Fruit fly (Drosophila melanogaster) whole organism, embryonic: Measurements from ENCODE around the gene CG17650.

Experiments
- Aef1 ChIP-seq: fragments of 200-800 bp; sonication (Bioruptor generic); IDR thresholded peaks from 3 replicates; pipeline ENCODE4 v1.3.6; 2022; ENCODE audit warnings: missing biosample characterization, missing genetic modification characterization
- Atf6 ChIP-seq: fragments of 200-800 bp; sonication (Bioruptor generic); IDR thresholded peaks from 2 replicates; pipeline ENCODE4 v1.3.6; 2022; ENCODE audit warnings: missing biosample characterization, missing genetic modification characterization
- Bgb ChIP-seq: fragments of 200-800 bp; sonication (Bioruptor generic); IDR thresholded peaks from 2 replicates; pipeline ENCODE4 v1.3.6; 2022; ENCODE audit warnings: missing biosample characterization, missing genetic modification characterization; ENCODE audit not compliant: partially characterized antibody
- Bteb2 ChIP-seq: fragments of 200-800 bp; sonication (Bioruptor generic); optimal IDR thresholded peaks from 2 replicates; lab custom pipeline; 2016; ENCODE audit warnings: missing biosample characterization, missing genetic modification characterization
- CG10431 ChIP-seq: fragments of 200-800 bp; sonication (Bioruptor generic); optimal IDR thresholded peaks from 3 replicates; lab custom pipeline; 2018; ENCODE audit warnings: missing biosample characterization, mild to moderate bottlenecking, missing genetic modification characterization
- CG10565 ChIP-seq: fragments of 200-800 bp; sonication (Bioruptor generic); optimal IDR thresholded peaks from 3 replicates; lab custom pipeline; 2016; ENCODE audit warnings: missing biosample characterization, mild to moderate bottlenecking, missing genetic modification characterization
- CG10654 ChIP-seq: fragments of 200-800 bp; sonication (Bioruptor generic); optimal IDR thresholded peaks from 2 replicates; lab custom pipeline; 2016; ENCODE audit warnings: missing biosample characterization, missing genetic modification characterization
- CG11247 ChIP-seq: fragments of 200-800 bp; sonication (Bioruptor generic); IDR thresholded peaks from 2 replicates; pipeline ENCODE4 v1.3.6; 2022; ENCODE audit warnings: missing biosample characterization, missing genetic modification characterization
- CG11398 ChIP-seq: fragments of 200-800 bp; sonication (Bioruptor generic); optimal IDR thresholded peaks from 2 replicates; lab custom pipeline; 2016; ENCODE audit warnings: missing biosample characterization, missing genetic modification characterization
- CG11456 ChIP-seq: fragments of 200-800 bp; sonication (Bioruptor generic); IDR thresholded peaks from 3 replicates; pipeline ENCODE4 v1.3.6; 2022; ENCODE audit warnings: missing biosample characterization, missing genetic modification characterization
- CG1233 ChIP-seq: fragments of 200-800 bp; sonication (Bioruptor generic); optimal IDR thresholded peaks from 4 replicates; lab custom pipeline; 2018; ENCODE audit warnings: missing biosample characterization, mild to moderate bottlenecking, missing genetic modification characterization
- CG14667 ChIP-seq: fragments of 200-800 bp; sonication (Bioruptor generic); IDR thresholded peaks from 2 replicates; pipeline ENCODE4 v1.3.6; 2022; ENCODE audit warnings: missing biosample characterization, missing genetic modification characterization
- CG1529 ChIP-seq: fragments of 200-800 bp; sonication (Bioruptor generic); optimal IDR thresholded peaks from 3 replicates; lab custom pipeline; 2018; ENCODE audit warnings: missing biosample characterization, missing genetic modification characterization
- CG17612 ChIP-seq: fragments of 200-800 bp; sonication (Bioruptor generic); IDR thresholded peaks from 2 replicates; pipeline ENCODE4 v1.3.6; 2022; ENCODE audit warnings: missing biosample characterization, missing genetic modification characterization
- CG17912 ChIP-seq: fragments of 200-800 bp; sonication (Bioruptor generic); optimal IDR thresholded peaks from 2 replicates; lab custom pipeline; 2018; ENCODE audit warnings: missing biosample characterization, mild to moderate bottlenecking, missing genetic modification characterization
- CG1832 ChIP-seq: fragments of 200-800 bp; sonication (Bioruptor generic); optimal IDR thresholded peaks from 2 replicates; lab custom pipeline; 2017; ENCODE audit warnings: missing biosample characterization, mild to moderate bottlenecking, missing genetic modification characterization, inconsistent platforms
- CG30431 ChIP-seq: fragments of 200-800 bp; sonication (Bioruptor generic); optimal IDR thresholded peaks from 2 replicates; lab custom pipeline; 2017; ENCODE audit warnings: missing biosample characterization, missing genetic modification characterization
- CG3163 ChIP-seq: fragments of 200-800 bp; sonication (Bioruptor generic); optimal IDR thresholded peaks from 3 replicates; lab custom pipeline; 2016; ENCODE audit warnings: missing biosample characterization, missing genetic modification characterization
- CG6683 ChIP-seq: fragments of 200-800 bp; sonication (Bioruptor generic); optimal IDR thresholded peaks from 2 replicates; lab custom pipeline; 2017; ENCODE audit warnings: missing biosample characterization, mild to moderate bottlenecking, missing genetic modification characterization, missing genetic modification reagents
- CG7357 ChIP-seq: fragments of 200-800 bp; sonication (Bioruptor generic); IDR thresholded peaks from 3 replicates; pipeline ENCODE4 v1.3.6; 2022; ENCODE audit warnings: missing biosample characterization, missing genetic modification characterization
- CG7745 ChIP-seq: fragments of 200-800 bp; sonication (Bioruptor generic); optimal IDR thresholded peaks from 2 replicates; lab custom pipeline; 2018; ENCODE audit warnings: missing biosample characterization, mild to moderate bottlenecking, missing genetic modification characterization, moderate library complexity
- Dad ChIP-seq: fragments of 200-800 bp; sonication (Bioruptor generic); optimal IDR thresholded peaks from 3 replicates; lab custom pipeline; 2016; ENCODE audit warnings: missing biosample characterization, missing genetic modification characterization
- HHEX ChIP-seq: fragments of 200-800 bp; sonication (Bioruptor generic); optimal IDR thresholded peaks from 3 replicates; lab custom pipeline; 2017; ENCODE audit warnings: missing biosample characterization, mild to moderate bottlenecking, missing genetic modification characterization, missing genetic modification reagents
- HmgD ChIP-seq: fragments of 200-800 bp; sonication (Bioruptor generic); optimal IDR thresholded peaks from 3 replicates; lab custom pipeline; 2016; ENCODE audit warnings: missing biosample characterization, missing genetic modification characterization
- Hr39 ChIP-seq: fragments of >200 bp; optimal IDR thresholded peaks from 2 replicates; lab custom pipeline; 2017
- MESR4 ChIP-seq: fragments of 200-800 bp; sonication (Bioruptor generic); optimal IDR thresholded peaks from 2 replicates; lab custom pipeline; 2018; ENCODE audit warnings: missing biosample characterization, mild to moderate bottlenecking, missing genetic modification characterization, moderate library complexity
- Neu2 ChIP-seq: fragments of 200-800 bp; sonication (Bioruptor generic); optimal IDR thresholded peaks from 3 replicates; lab custom pipeline; 2016; ENCODE audit warnings: missing biosample characterization, missing genetic modification characterization, borderline replicate concordance
- Nf-YC ChIP-seq: fragments of 200-800 bp; optimal IDR thresholded peaks from 3 replicates; lab custom pipeline; 2019; ENCODE audit warnings: missing biosample characterization, mild to moderate bottlenecking, missing genetic modification characterization, moderate library complexity
- Sin3A ChIP-seq: fragments of >200 bp; optimal IDR thresholded peaks from 2 replicates; lab custom pipeline; 2018
- TFAM ChIP-seq: fragments of 200-800 bp; sonication (Bioruptor generic); optimal IDR thresholded peaks from 2 replicates; lab custom pipeline; 2017; ENCODE audit warnings: missing biosample characterization, missing genetic modification characterization, inconsistent platforms
- az2 ChIP-seq: fragments of 200-800 bp; sonication (Bioruptor generic); optimal IDR thresholded peaks from 3 replicates; lab custom pipeline; 2016; ENCODE audit warnings: missing biosample characterization, missing genetic modification characterization
- bowl ChIP-seq: fragments of 200-800 bp; sonication (Bioruptor generic); IDR thresholded peaks from 2 replicates; pipeline ENCODE4 v1.3.6; 2022; ENCODE audit warnings: missing biosample characterization, missing genetic modification characterization
- bsh ChIP-seq, 2 experiments: fragments of 200-800 bp; sonication (Bioruptor generic); optimal IDR thresholded peaks; 2 replicates each; lab custom pipeline; 2017 to 2018; ENCODE audit warnings: mild to moderate bottlenecking in 2 of 2, missing biosample characterization in 2 of 2, missing genetic modification characterization in 2 of 2, moderate library complexity in 1 of 2
- ci ChIP-seq: fragments of 200-800 bp; sonication (Bioruptor generic); IDR thresholded peaks from 3 replicates; pipeline ENCODE4 v1.3.6; 2022; ENCODE audit warnings: missing biosample characterization, missing genetic modification characterization
- eve ChIP-seq, 2 experiments: fragments of >200 bp; optimal IDR thresholded peaks; 2 replicates each; lab custom pipeline; 2017; ENCODE audit warnings: missing biosample characterization in 2 of 2, missing genetic modification characterization in 2 of 2
- fru ChIP-seq: fragments of >200 bp; optimal IDR thresholded peaks from 2 replicates; lab custom pipeline; 2017
- gcm ChIP-seq: fragments of 200-800 bp; sonication (Bioruptor generic); optimal IDR thresholded peaks from 2 replicates; lab custom pipeline; 2019; ENCODE audit warnings: missing biosample characterization, mild to moderate bottlenecking, missing genetic modification characterization, moderate library complexity
- gsb ChIP-seq: fragments of 200-800 bp; sonication (Bioruptor generic); IDR thresholded peaks from 2 replicates; pipeline ENCODE4 v1.3.6; 2022; ENCODE audit warnings: missing biosample characterization, missing genetic modification characterization
- hth ChIP-seq: fragments of >200 bp; optimal IDR thresholded peaks from 2 replicates; lab custom pipeline; 2017; ENCODE audit warnings: inconsistent platforms
- lov ChIP-seq, 2 experiments: fragments of 200-800 bp in 1 of 2; fragments of >200 bp in 1 of 2; sonication (Bioruptor generic) in 1 of 2; IDR thresholded peaks in 1 of 2; optimal IDR thresholded peaks in 1 of 2; 2 replicates in 1 of 2; 3 replicates in 1 of 2; pipeline versions ENCODE4 v1.3.6 to Lab custom; 2017 to 2022; ENCODE audit warnings: missing biosample characterization in 1 of 2, missing genetic modification characterization in 1 of 2
- luna ChIP-seq: fragments of 200-800 bp; sonication (Bioruptor generic); optimal IDR thresholded peaks from 2 replicates; lab custom pipeline; 2016; ENCODE audit warnings: missing biosample characterization, missing genetic modification characterization
- nerfin-2 ChIP-seq: fragments of 200-800 bp; sonication (Bioruptor generic); IDR thresholded peaks from 2 replicates; pipeline ENCODE4 v1.3.6; 2022; ENCODE audit warnings: missing biosample characterization, missing genetic modification characterization; ENCODE audit not compliant: partially characterized antibody
- otp ChIP-seq: fragments of 200-800 bp; sonication (Bioruptor generic); IDR thresholded peaks from 3 replicates; pipeline ENCODE4, ENCODE4 v1.3.6; 2022; ENCODE audit warnings: missing biosample characterization, missing genetic modification characterization
- phol ChIP-seq: fragments of 200-800 bp; sonication (Bioruptor generic); optimal IDR thresholded peaks from 3 replicates; lab custom pipeline; 2018; ENCODE audit warnings: missing biosample characterization, mild to moderate bottlenecking, missing genetic modification characterization, moderate library complexity
- row ChIP-seq: fragments of 200-800 bp; sonication (Bioruptor generic); IDR thresholded peaks from 3 replicates; pipeline ENCODE4 v1.3.6; 2022; ENCODE audit warnings: missing biosample characterization, missing genetic modification characterization
- sens-2 ChIP-seq: fragments of 200-800 bp; sonication (Bioruptor generic); IDR thresholded peaks from 2 replicates; pipeline ENCODE4 v1.3.6; 2022; ENCODE audit warnings: missing biosample characterization, missing genetic modification characterization
- shn ChIP-seq: fragments of 200-800 bp; sonication (Bioruptor generic); optimal IDR thresholded peaks from 3 replicates; lab custom pipeline; 2016; ENCODE audit warnings: missing biosample characterization, missing genetic modification characterization
- sima ChIP-seq: fragments of 200-800 bp; sonication (Bioruptor generic); optimal IDR thresholded peaks from 2 replicates; lab custom pipeline; 2016; ENCODE audit warnings: missing biosample characterization, missing genetic modification characterization
- sisA ChIP-seq: fragments of 200-800 bp; sonication (Bioruptor generic); IDR thresholded peaks from 2 replicates; pipeline ENCODE4 v1.3.6; 2022; ENCODE audit warnings: missing biosample characterization, missing genetic modification characterization
- slbo ChIP-seq: fragments of 200-800 bp; sonication (Bioruptor generic); IDR thresholded peaks from 2 replicates; pipeline ENCODE4 v1.3.6; 2022; ENCODE audit warnings: missing biosample characterization, missing genetic modification characterization
- so ChIP-seq: fragments of 200-800 bp; sonication (Bioruptor generic); IDR thresholded peaks from 3 replicates; pipeline ENCODE4 v1.3.6; 2022; ENCODE audit warnings: missing biosample characterization, missing genetic modification characterization
- tio ChIP-seq: fragments of 200-800 bp; sonication (Bioruptor generic); optimal IDR thresholded peaks from 2 replicates; lab custom pipeline; 2017; ENCODE audit warnings: missing biosample characterization, missing genetic modification characterization, inconsistent platforms
- unc-4 ChIP-seq: fragments of 200-800 bp; sonication (Bioruptor generic); IDR thresholded peaks from 2 replicates; pipeline ENCODE4 v1.3.6; 2022; ENCODE audit warnings: missing biosample characterization, missing genetic modification characterization; ENCODE audit not compliant: partially characterized antibody

CG17650 gene

dm6 chr2L:1751953-1752352 is 6.9 kb downstream of the CG17650 start, which contains the start of the genes CG17712 and CG17648 (continued):
- TF ChIP-seq lov (optimal IDR thresholded peaks at IDR 0.05; lab: Kevin White, UChicago) = no peak
- no peak for TF ChIP-seq lov (GFP tag; IDR thresholded peaks at IDR 0.05; lab: Robert Waterston, UW)
- no peak for TF ChIP-seq CG30431 (GFP tag; lab: Kevin White, UChicago)
- no peak for TF ChIP-seq Hr39
- TF ChIP-seq Dad (GFP tag; lab: Kevin White, UChicago) = no peak
- TF ChIP-seq az2 (GFP tag; lab: Kevin White, UChicago) = no peak
- no peak for TF ChIP-seq CG17912 (GFP tag; lab: Kevin White, UChicago)
- no peak for TF ChIP-seq Bteb2 (GFP tag; lab: Kevin White, UChicago)
- TF ChIP-seq bsh (GFP tag; optimal IDR thresholded peaks at IDR 0.05; lab: Kevin White, UChicago) = no peak
- TF ChIP-seq CG14667 = no peak
- TF ChIP-seq eve (GFP tag; optimal IDR thresholded peaks at IDR 0.05; lab: Kevin White, UChicago) = no peak
- TF ChIP-seq Atf6 (GFP tag; lab: Robert Waterston, UW) = no peak
- TF ChIP-seq ci (GFP tag; lab: Robert Waterston, UW) = no peak
- TF ChIP-seq Neu2 (GFP tag; lab: Kevin White, UChicago) = no peak
- no peak for TF ChIP-seq CG10431
- no peak for TF ChIP-seq CG10565 (GFP tag; lab: Kevin White, UChicago)
- TF ChIP-seq bowl (GFP tag; lab: Robert Waterston, UW) = no peak
- no peak for TF ChIP-seq CG1529 (GFP tag; lab: Kevin White, UChicago)
- TF ChIP-seq TFAM = no peak
- peak; percentile 56 for TF ChIP-seq nerfin-2 (GFP tag; lab: Robert Waterston, UW)
- TF ChIP-seq sens-2 (GFP tag; lab: Robert Waterston, UW) = no peak
- TF ChIP-seq CG7745 (tag; lab: Kevin White, UChicago) = no peak
- TF ChIP-seq unc-4 (GFP tag; lab: Robert Waterston, UW) = peak; percentile 83
- TF ChIP-seq otp (GFP tag; lab: Robert Waterston, UW) = no peak
- no peak for TF ChIP-seq Aef1 (GFP tag; lab: Robert Waterston, UW)
- no peak for TF ChIP-seq CG11398 (GFP tag; lab: Kevin White, UChicago)
- peak; percentile 17 for TF ChIP-seq Sin3A (lab: Kevin White, UChicago)
- no peak for TF ChIP-seq CG6683 (GFP tag; lab: Kevin White, UChicago)
- TF ChIP-seq Nf-YC (tag; lab: Kevin White, UChicago) = no peak
- TF ChIP-seq shn (GFP tag; lab: Kevin White, UChicago) = no peak
- no peak for TF ChIP-seq CG3163 (GFP tag; lab: Kevin White, UChicago)
- TF ChIP-seq HmgD (GFP tag; lab: Kevin White, UChicago) = no peak
- TF ChIP-seq hth (lab: Kevin White, UChicago) = no peak
- TF ChIP-seq gsb (GFP tag; lab: Robert Waterston, UW) = no peak
- TF ChIP-seq CG17612 (GFP tag; lab: Robert Waterston, UW) = no peak
- TF ChIP-seq MESR4 (GFP tag; lab: Kevin White, UChicago) = peak; percentile 59
- TF ChIP-seq fru = no peak
- peak; percentile 73 for TF ChIP-seq row
- no peak for TF ChIP-seq CG1233 (GFP tag; lab: Kevin White, UChicago)
- TF ChIP-seq CG11456 (GFP tag; lab: Robert Waterston, UW) = no peak; the same call in 2 of the 3 replicates
- no peak for TF ChIP-seq tio (GFP tag; lab: Kevin White, UChicago)
- TF ChIP-seq slbo (GFP tag; lab: Robert Waterston, UW) = no peak; the same call in 1 of the 2 replicates
- TF ChIP-seq so (GFP tag; lab: Robert Waterston, UW) = no peak
- no peak for TF ChIP-seq CG11247 (GFP tag; lab: Robert Waterston, UW)
- no peak for TF ChIP-seq CG10654 (GFP tag; lab: Kevin White, UChicago)
- TF ChIP-seq sisA (GFP tag; lab: Robert Waterston, UW) = no peak
- no peak for TF ChIP-seq HHEX (GFP tag; lab: Kevin White, UChicago)
- no peak for TF ChIP-seq luna (GFP tag; lab: Kevin White, UChicago)
- TF ChIP-seq gcm (GFP tag; lab: Kevin White, UChicago) = peak; percentile 72
- TF ChIP-seq phol = no peak
- TF ChIP-seq Bgb (GFP tag; lab: Robert Waterston, UW) = peak; percentile 84
- no peak for TF ChIP-seq sima
- TF ChIP-seq CG1832 (GFP tag; lab: Kevin White, UChicago) = no peak
- no peak for TF ChIP-seq CG7357 (GFP tag; lab: Robert Waterston, UW)
